Worm (Caenorhabditis elegans) whole organism, late embryonic: ENCODE results near the gene K09E2.1.

Experiments used
- C08G9.2 ChIP-seq: sonication (generic microtip); optimal IDR thresholded peaks from 2 replicates; lab custom pipeline; 2016; ENCODE audit warnings: mild to moderate bottlenecking, missing genetic modification characterization, moderate library complexity, missing compliant biosample characterization
- F13H6.1 ChIP-seq: sonication (generic microtip); optimal IDR thresholded peaks from 2 replicates; lab custom pipeline; 2016; ENCODE audit warnings: missing genetic modification characterization, missing compliant biosample characterization
- K02D7.2 ChIP-seq: sonication (generic microtip); optimal IDR thresholded peaks from 2 replicates; lab custom pipeline; 2017; ENCODE audit warnings: mild to moderate bottlenecking, missing genetic modification characterization, missing compliant biosample characterization
- T23F11.4 ChIP-seq: fragments of 200-800 bp; sonication (Bioruptor generic); optimal IDR thresholded peaks from 2 replicates; lab custom pipeline; 2018; ENCODE audit warnings: mild to moderate bottlenecking, missing genetic modification characterization, missing compliant biosample characterization
- Y22D7AL.16 ChIP-seq: sonication (generic microtip); optimal IDR thresholded peaks from 2 replicates; lab custom pipeline; 2016; ENCODE audit warnings: missing genetic modification characterization, missing compliant biosample characterization
- ama-1 ChIP-seq: fragments of 150-350 bp; optimal IDR thresholded peaks from 2 replicates; lab custom pipeline; 2014
- ceh-18 ChIP-seq: sonication (generic microtip); optimal IDR thresholded peaks from 2 replicates; lab custom pipeline; 2016; ENCODE audit warnings: missing genetic modification characterization, missing compliant biosample characterization
- ceh-2 ChIP-seq: sonication (generic microtip); optimal IDR thresholded peaks from 2 replicates; lab custom pipeline; 2016; ENCODE audit warnings: missing genotype, missing genetic modification characterization, missing compliant biosample characterization
- ceh-24 ChIP-seq: sonication (generic microtip); optimal IDR thresholded peaks from 2 replicates; lab custom pipeline; 2016; ENCODE audit warnings: mild to moderate bottlenecking, missing genetic modification characterization, missing compliant biosample characterization
- ceh-30 ChIP-seq: fragments of 150-350 bp; optimal IDR thresholded peaks from 2 replicates; lab custom pipeline; 2014; ENCODE audit warnings: missing biosample characterization, missing genetic modification characterization
- ceh-31 ChIP-seq: sonication (generic microtip); optimal IDR thresholded peaks from 2 replicates; lab custom pipeline; 2016; ENCODE audit warnings: missing genetic modification characterization, missing compliant biosample characterization
- ceh-34 ChIP-seq: sonication (generic microtip); optimal IDR thresholded peaks from 2 replicates; lab custom pipeline; 2016; ENCODE audit warnings: mild to moderate bottlenecking, missing genetic modification characterization, missing compliant biosample characterization
- ceh-48 ChIP-seq: sonication (generic microtip); optimal IDR thresholded peaks from 2 replicates; lab custom pipeline; 2016; ENCODE audit warnings: missing genetic modification characterization, inconsistent platforms, missing compliant biosample characterization
- ceh-6 ChIP-seq: fragments of 200-800 bp; sonication (Bioruptor generic); optimal IDR thresholded peaks from 2 replicates; lab custom pipeline; 2018; ENCODE audit warnings: mild to moderate bottlenecking, missing genetic modification characterization, missing compliant biosample characterization
- ceh-9 ChIP-seq: sonication (generic microtip); optimal IDR thresholded peaks from 2 replicates; lab custom pipeline; 2016; ENCODE audit warnings: mild to moderate bottlenecking, missing genetic modification characterization, inconsistent platforms, missing compliant biosample characterization
- che-1 ChIP-seq: sonication (generic microtip); optimal IDR thresholded peaks from 2 replicates; lab custom pipeline; 2016; ENCODE audit warnings: mild to moderate bottlenecking, missing genetic modification characterization, missing compliant biosample characterization
- dmd-4 ChIP-seq: sonication (generic microtip); optimal IDR thresholded peaks from 2 replicates; lab custom pipeline; 2016; ENCODE audit warnings: borderline replicate concordance, missing genetic modification characterization, missing compliant biosample characterization
- dve-1 ChIP-seq: sonication (generic microtip); optimal IDR thresholded peaks from 2 replicates; lab custom pipeline; 2017; ENCODE audit warnings: antibody characterized with exemption, mild to moderate bottlenecking, missing genetic modification characterization, missing compliant biosample characterization
- elt-2 ChIP-seq: sonication (generic microtip); optimal IDR thresholded peaks from 2 replicates; lab custom pipeline; 2016; ENCODE audit warnings: missing genetic modification reagents, missing genetic modification characterization, missing compliant biosample characterization
- elt-4 ChIP-seq: sonication (generic microtip); optimal IDR thresholded peaks from 2 replicates; lab custom pipeline; 2016; ENCODE audit warnings: missing genetic modification characterization, missing compliant biosample characterization
- ets-4 ChIP-seq: sonication (generic microtip); optimal IDR thresholded peaks from 2 replicates; lab custom pipeline; 2016; ENCODE audit warnings: missing genetic modification characterization, missing compliant biosample characterization
- eyg-1 ChIP-seq: sonication (generic microtip); optimal IDR thresholded peaks from 2 replicates; lab custom pipeline; 2016; ENCODE audit warnings: missing genotype, missing genetic modification characterization, missing compliant biosample characterization
- fax-1 ChIP-seq: sonication (generic microtip); optimal IDR thresholded peaks from 2 replicates; lab custom pipeline; 2016; ENCODE audit warnings: missing genotype, missing genetic modification characterization, missing compliant biosample characterization
- fkh-10 ChIP-seq: fragments of 150-350 bp; optimal IDR thresholded peaks from 2 replicates; lab custom pipeline; 2014; ENCODE audit warnings: missing biosample characterization, missing genetic modification reagents, missing genetic modification characterization
- gmeb-2 ChIP-seq: sonication (generic microtip); optimal IDR thresholded peaks from 2 replicates; lab custom pipeline; 2016; ENCODE audit warnings: missing genetic modification characterization, inconsistent platforms, missing compliant biosample characterization
- hlh-13 ChIP-seq: fragments of 200-800 bp; sonication (Bioruptor generic); optimal IDR thresholded peaks from 2 replicates; lab custom pipeline; 2018; ENCODE audit warnings: mild to moderate bottlenecking, missing genetic modification characterization, missing compliant biosample characterization
- hlh-6 ChIP-seq: sonication (generic microtip); optimal IDR thresholded peaks from 2 replicates; lab custom pipeline; 2016; ENCODE audit warnings: missing genotype, missing genetic modification characterization, missing compliant biosample characterization
- hlh-8 ChIP-seq: sonication (generic microtip); optimal IDR thresholded peaks from 2 replicates; lab custom pipeline; 2016; ENCODE audit warnings: missing genotype, missing genetic modification characterization, missing compliant biosample characterization
- lim-6 ChIP-seq: sonication (generic microtip); optimal IDR thresholded peaks from 2 replicates; lab custom pipeline; 2016; ENCODE audit warnings: missing genetic modification characterization, missing compliant biosample characterization
- nhr-11 ChIP-seq: fragments of 150-350 bp; optimal IDR thresholded peaks from 2 replicates; lab custom pipeline; 2014; ENCODE audit warnings: missing biosample characterization, missing genetic modification characterization
- nhr-232 ChIP-seq: sonication (generic microtip); optimal IDR thresholded peaks from 2 replicates; lab custom pipeline; 2016; ENCODE audit warnings: missing genetic modification characterization, missing compliant biosample characterization
- npax-4 ChIP-seq: sonication (generic microtip); optimal IDR thresholded peaks from 2 replicates; lab custom pipeline; 2016; ENCODE audit warnings: missing genetic modification characterization, missing compliant biosample characterization
- odd-2 ChIP-seq: sonication (generic microtip); optimal IDR thresholded peaks from 2 replicates; lab custom pipeline; 2017; ENCODE audit warnings: antibody characterized with exemption, mild to moderate bottlenecking, missing genetic modification characterization, missing compliant biosample characterization
- pag-3 ChIP-seq: sonication (generic microtip); optimal IDR thresholded peaks from 2 replicates; lab custom pipeline; 2016; ENCODE audit warnings: missing compliant biosample characterization, missing genetic modification characterization, borderline replicate concordance
- pat-9 ChIP-seq: fragments of 200-800 bp; sonication (Bioruptor generic); optimal IDR thresholded peaks from 2 replicates; lab custom pipeline; 2018; ENCODE audit warnings: mild to moderate bottlenecking, missing genetic modification characterization, moderate library complexity, missing compliant biosample characterization
- pax-1 ChIP-seq: fragments of 150-350 bp; optimal IDR thresholded peaks from 2 replicates; lab custom pipeline; 2014; ENCODE audit warnings: missing biosample characterization, missing genetic modification characterization
- pha-2 ChIP-seq: sonication (generic microtip); optimal IDR thresholded peaks from 2 replicates; lab custom pipeline; 2017; ENCODE audit warnings: mild to moderate bottlenecking, missing genetic modification characterization, missing compliant biosample characterization
- pha-4 ChIP-seq: fragments of 150-350 bp; optimal IDR thresholded peaks from 2 replicates; lab custom pipeline; 2018; ENCODE audit warnings: missing biosample characterization, missing genetic modification reagents, missing genetic modification characterization
- pqm-1 ChIP-seq: sonication (generic microtip); optimal IDR thresholded peaks from 2 replicates; lab custom pipeline; 2016; ENCODE audit warnings: missing genetic modification characterization, missing compliant biosample characterization
- pros-1 ChIP-seq: fragments of 150-350 bp; optimal IDR thresholded peaks from 2 replicates; lab custom pipeline; 2014; ENCODE audit warnings: missing biosample characterization, missing genetic modification reagents, missing genetic modification characterization
- ref-2 ChIP-seq: sonication (generic microtip); optimal IDR thresholded peaks from 2 replicates; lab custom pipeline; 2016; ENCODE audit warnings: missing genetic modification characterization, missing compliant biosample characterization
- rnt-1 ChIP-seq: sonication (generic microtip); optimal IDR thresholded peaks from 2 replicates; lab custom pipeline; 2016; ENCODE audit warnings: missing genetic modification characterization, missing compliant biosample characterization
- sox-2 ChIP-seq: fragments of 200-800 bp; sonication (Bioruptor generic); IDR thresholded peaks from 2 replicates; pipeline ENCODE4 v1.3.6; 2022; ENCODE audit warnings: missing genetic modification reagents, missing genetic modification characterization, missing compliant biosample characterization
- syd-9 ChIP-seq: sonication (generic microtip); optimal IDR thresholded peaks from 2 replicates; lab custom pipeline; 2016; ENCODE audit warnings: mild to moderate bottlenecking, missing genetic modification characterization, moderate library complexity, missing compliant biosample characterization
- tbx-2 ChIP-seq: sonication (generic microtip); optimal IDR thresholded peaks from 2 replicates; lab custom pipeline; 2016; ENCODE audit warnings: missing genetic modification characterization, missing compliant biosample characterization
- tbx-7 ChIP-seq: sonication (generic microtip); optimal IDR thresholded peaks from 2 replicates; lab custom pipeline; 2016; ENCODE audit warnings: missing genotype, missing genetic modification characterization, missing compliant biosample characterization
- ttx-3 ChIP-seq: sonication (generic microtip); optimal IDR thresholded peaks from 2 replicates; lab custom pipeline; 2016; ENCODE audit warnings: missing genetic modification reagents, missing genetic modification characterization, missing compliant biosample characterization
- unc-42 ChIP-seq: sonication (generic microtip); optimal IDR thresholded peaks from 2 replicates; lab custom pipeline; 2016; ENCODE audit warnings: missing genotype, missing genetic modification characterization, missing compliant biosample characterization
- unc-55 ChIP-seq: sonication (generic microtip); optimal IDR thresholded peaks from 2 replicates; lab custom pipeline; 2017; ENCODE audit warnings: missing biosample characterization, missing genetic modification reagents, missing genetic modification characterization
- unc-86 ChIP-seq: sonication (generic microtip); optimal IDR thresholded peaks from 2 replicates; lab custom pipeline; 2016; ENCODE audit warnings: missing genetic modification characterization, missing compliant biosample characterization
- zip-5 ChIP-seq: sonication (generic microtip); optimal IDR thresholded peaks from 2 replicates; lab custom pipeline; 2016; ENCODE audit warnings: missing genetic modification characterization, missing compliant biosample characterization
- ztf-16 ChIP-seq: sonication (generic microtip); optimal IDR thresholded peaks from 2 replicates; lab custom pipeline; 2017; ENCODE audit warnings: missing genetic modification characterization, missing compliant biosample characterization

The K09E2.1 gene

DNA sequence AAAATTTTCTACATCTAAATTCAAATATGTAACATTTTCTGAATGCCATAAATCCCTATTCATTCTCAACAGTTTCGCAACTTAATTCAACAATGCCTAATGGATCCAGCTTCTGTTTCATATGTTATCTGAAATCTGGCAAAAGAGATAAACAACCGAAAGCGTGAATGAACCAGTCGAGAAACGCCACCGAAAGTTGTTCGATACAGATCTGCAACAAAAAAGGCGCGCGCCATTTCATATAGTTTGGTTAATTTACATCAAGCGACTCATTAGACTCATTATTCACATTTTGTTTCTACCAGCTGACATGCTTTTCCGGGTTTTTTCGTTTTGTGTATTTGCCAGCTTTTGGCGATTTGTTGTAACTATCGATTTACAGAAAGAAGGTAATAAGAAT is at the start of gene K09E2.1:
TSS of gene K09E2.1 (plus strand) at position 301 of the 400 bp plus-strand sequence.
- TF ChIP-seq Y22D7AL.16 (tag; lab: Kevin White, UChicago) (no peak), K02D7.2 (no peak), ceh-31 (tag; lab: Kevin White, UChicago) (no peak), elt-4 (tag; lab: Kevin White, UChicago) (no peak), lim-6 (tag; lab: Kevin White, UChicago) (no peak)

DNA sequence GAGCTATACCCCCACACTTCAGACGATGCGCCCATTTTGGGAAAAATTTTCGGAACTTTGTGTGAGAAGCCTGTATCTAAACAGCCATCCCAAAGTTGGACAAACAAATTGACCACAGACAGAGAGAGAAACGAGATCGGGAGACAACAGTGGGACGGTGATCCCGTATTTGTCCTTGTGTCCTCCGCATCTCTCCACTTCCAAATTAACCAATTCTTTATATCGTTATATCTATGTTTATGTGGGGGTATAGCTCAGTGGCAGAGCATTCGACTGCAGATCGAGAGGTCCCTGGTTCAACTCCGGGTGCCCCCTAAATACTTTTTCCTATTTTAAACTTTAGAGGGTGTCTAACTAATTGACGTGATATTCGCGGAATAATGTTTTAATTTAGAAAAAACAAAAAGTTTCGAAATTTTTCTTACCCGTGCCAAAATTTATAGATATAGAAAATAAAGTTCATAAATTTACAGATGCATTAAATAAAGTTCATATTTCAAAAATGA is 43.0 kb upstream of the K09E2.1 start:
- TF ChIP-seq dmd-4 (tag; lab: Kevin White, UChicago) (no peak), pha-4 (no peak), gmeb-2 (tag; lab: Kevin White, UChicago) (peak; percentile 69), ceh-24 (tag; lab: Kevin White, UChicago) (no peak), F13H6.1 (tag; lab: Kevin White, UChicago) (no peak), ceh-2 (tag; lab: Kevin White, UChicago) (peak; percentile 10), T23F11.4 (GFP tag; lab: Kevin White, UChicago) (peak; percentile 47), unc-55 (GFP tag; lab: Kevin White, UChicago) (no peak), Y22D7AL.16 (tag; lab: Kevin White, UChicago) (no peak), ets-4 (tag; lab: Kevin White, UChicago) (no peak), che-1 (peak; percentile 1), fax-1 (no peak), pros-1 (tag; lab: Kevin White, UChicago) (no peak), nhr-232 (tag; lab: Kevin White, UChicago) (peak; percentile 58), ztf-16 (tag; lab: Kevin White, UChicago) (no peak), ttx-3 (peak; percentile 48), ceh-6 (peak; percentile 63), dve-1 (tag; lab: Kevin White, UChicago) (no peak), elt-4 (tag; lab: Kevin White, UChicago) (no peak), pag-3 (tag; lab: Kevin White, UChicago) (no peak), hlh-6 (no peak), ceh-48 (no peak), ceh-34 (tag; lab: Kevin White, UChicago) (peak; percentile 32), ref-2 (tag; lab: Kevin White, UChicago) (no peak), sox-2 (GFP tag; lab: Robert Waterston, UW) (peak; percentile 55), pax-1 (tag; lab: Kevin White, UChicago) (no peak), syd-9 (tag; lab: Kevin White, UChicago) (peak; percentile 27), unc-86 (tag; lab: Kevin White, UChicago) (no peak), fkh-10 (GFP tag; lab: Kevin White, UChicago) (no peak), tbx-7 (no peak), C08G9.2 (tag; lab: Kevin White, UChicago) (no peak), tbx-2 (tag; lab: Kevin White, UChicago) (peak; percentile 43), nhr-11 (tag; lab: Kevin White, UChicago) (no peak), ceh-9 (tag; lab: Kevin White, UChicago) (no peak), hlh-13 (GFP tag; lab: Kevin White, UChicago) (peak; percentile 19), hlh-8 (tag; lab: Kevin White, UChicago) (no peak), npax-4 (tag; lab: Kevin White, UChicago) (peak; percentile 28), pqm-1 (tag; lab: Kevin White, UChicago) (no peak), unc-42 (tag; lab: Kevin White, UChicago) (no peak), ceh-30 (tag; lab: Kevin White, UChicago) (no peak), eyg-1 (tag; lab: Kevin White, UChicago) (peak; percentile 9), pat-9 (tag; lab: Kevin White, UChicago) (peak; percentile 37), rnt-1 (tag; lab: Kevin White, UChicago) (no peak), lim-6 (tag; lab: Kevin White, UChicago) (no peak), ama-1 (lab: Kevin White, UChicago) (no peak), ceh-18 (tag; lab: Kevin White, UChicago) (no peak), elt-2 (tag; lab: Kevin White, UChicago) (peak; percentile 51), pha-2 (tag; lab: Kevin White, UChicago) (peak; percentile 78), zip-5 (tag; lab: Kevin White, UChicago) (peak; percentile 38), odd-2 (tag; lab: Kevin White, UChicago) (no peak)
